Worm (Caenorhabditis elegans) whole organism, L4 larva: ENCODE results near the gene sre-13.

Experiments
- F26F4.8 ChIP-seq: fragments of 200-800 bp; sonication (Bioruptor generic); conservative IDR thresholded peaks from 2 replicates; pipeline ENCODE4 v1.3.6; 2022; ENCODE audit warnings: missing genetic modification characterization, missing compliant biosample characterization
- F49E8.2 ChIP-seq: sonication (generic microtip); optimal IDR thresholded peaks from 2 replicates; lab custom pipeline; 2016; ENCODE audit warnings: missing compliant biosample characterization, mild to moderate bottlenecking, missing genetic modification characterization, borderline replicate concordance
- R02D3.7 ChIP-seq: fragments of 150-350 bp; sonication (generic microtip); optimal IDR thresholded peaks from 3 replicates; lab custom pipeline; 2014; ENCODE audit warnings: missing biosample characterization, missing genetic modification characterization
- T26A8.4 ChIP-seq: fragments of 200-800 bp; sonication (Bioruptor generic); IDR thresholded peaks from 2 replicates; pipeline ENCODE4 v1.3.6; 2022; ENCODE audit warnings: missing genetic modification characterization, missing compliant biosample characterization
- Y48G9A.11 ChIP-seq: fragments of 200-800 bp; sonication (Bioruptor generic); IDR thresholded peaks from 2 replicates; pipeline ENCODE4 v1.3.6; 2022; ENCODE audit warnings: missing genetic modification reagents, missing genetic modification characterization, missing compliant biosample characterization
- Y75B8A.6 ChIP-seq: fragments of 200-800 bp; sonication (Bioruptor generic); IDR thresholded peaks from 2 replicates; pipeline ENCODE4 v1.3.6; 2022; ENCODE audit warnings: missing genetic modification reagents, missing genetic modification characterization, missing compliant biosample characterization
- ZK337.2 ChIP-seq: fragments of 200-800 bp; sonication (Bioruptor generic); IDR thresholded peaks from 2 replicates; pipeline ENCODE4 v1.3.6; 2022; ENCODE audit warnings: missing genetic modification reagents, missing genetic modification characterization, missing compliant biosample characterization
- ZK546.5 ChIP-seq, 2 experiments: sonication (generic microtip); optimal IDR thresholded peaks; 2 replicates each; lab custom pipeline; 2017; ENCODE audit warnings: missing biosample characterization in 2 of 2, missing genetic modification characterization in 2 of 2
- aha-1 ChIP-seq: fragments of 150-350 bp; peaks from one replicate; lab custom pipeline; 2014; ENCODE audit warnings: missing biosample characterization, missing genetic modification characterization
- aly-2 ChIP-seq: sonication (generic microtip); optimal IDR thresholded peaks from 2 replicates; lab custom pipeline; 2018; ENCODE audit warnings: missing biosample characterization, missing genetic modification characterization
- ama-1 ChIP-seq: fragments of 150-350 bp; optimal IDR thresholded peaks from 2 replicates; lab custom pipeline; 2014; ENCODE audit warnings: inconsistent platforms, mixed read lengths
- ceh-32 ChIP-seq: sonication (generic microtip); optimal IDR thresholded peaks from 2 replicates; lab custom pipeline; 2016; ENCODE audit warnings: mild to moderate bottlenecking, missing genetic modification characterization, missing compliant biosample characterization; ENCODE audit not compliant: poor library complexity
- cey-2 ChIP-seq: sonication (generic microtip); optimal IDR thresholded peaks from 3 replicates; lab custom pipeline; 2017; ENCODE audit warnings: missing genetic modification characterization, mild to moderate bottlenecking, missing compliant biosample characterization, antibody characterized with exemption, borderline replicate concordance; ENCODE audit not compliant: insufficient read depth
- daf-12 ChIP-seq: fragments of 150-350 bp; optimal IDR thresholded peaks from 2 replicates; lab custom pipeline; 2014; ENCODE audit warnings: missing biosample characterization, missing genetic modification reagents, missing genetic modification characterization
- daf-19 ChIP-seq: fragments of 200-800 bp; sonication (Bioruptor generic); conservative IDR thresholded peaks from 2 replicates; pipeline ENCODE4 v1.3.6; 2022; ENCODE audit warnings: missing genetic modification characterization, missing compliant biosample characterization
- daf-8 ChIP-seq: fragments of 200-800 bp; sonication (Bioruptor generic); IDR thresholded peaks from 2 replicates; pipeline ENCODE4 v1.3.6; 2022; ENCODE audit warnings: missing genetic modification characterization, missing compliant biosample characterization
- dmd-6 ChIP-seq: fragments of 200-800 bp; sonication (Bioruptor generic); IDR thresholded peaks from 2 replicates; pipeline ENCODE4 v1.3.6; 2022; ENCODE audit warnings: missing genetic modification reagents, missing genetic modification characterization, missing compliant biosample characterization
- duxl-1 ChIP-seq: sonication (generic microtip); optimal IDR thresholded peaks from 2 replicates; lab custom pipeline; 2016; ENCODE audit warnings: mild to moderate bottlenecking, missing genetic modification characterization, moderate library complexity, missing compliant biosample characterization; ENCODE audit not compliant: poor library complexity
- dve-1 ChIP-seq: sonication (generic microtip); optimal IDR thresholded peaks from 2 replicates; lab custom pipeline; 2017; ENCODE audit warnings: antibody characterized with exemption, mild to moderate bottlenecking, missing genetic modification characterization, missing compliant biosample characterization; ENCODE audit not compliant: insufficient read depth
- egl-27 ChIP-seq: sonication (generic microtip); optimal IDR thresholded peaks from 3 replicates; lab custom pipeline; 2017; ENCODE audit warnings: missing biosample characterization, missing genetic modification reagents, missing genetic modification characterization
- hif-1 ChIP-seq, 2 experiments: sonication (generic microtip); optimal IDR thresholded peaks; 2 replicates each; lab custom pipeline; 2016 to 2017; ENCODE audit warnings: missing compliant biosample characterization in 2 of 2, missing genetic modification characterization in 2 of 2, missing genetic modification reagents in 2 of 2, missing genotype in 2 of 2, mild to moderate bottlenecking in 1 of 2
- hlh-11 ChIP-seq: fragments of 200-800 bp; sonication (Bioruptor generic); optimal IDR thresholded peaks from 2 replicates; lab custom pipeline; 2018; ENCODE audit warnings: mild to moderate bottlenecking, missing genetic modification characterization, missing compliant biosample characterization
- hlh-30 ChIP-seq: sonication (generic microtip); optimal IDR thresholded peaks from 2 replicates; lab custom pipeline; 2017; ENCODE audit warnings: antibody characterized with exemption, mild to moderate bottlenecking, missing genetic modification characterization, missing compliant biosample characterization; ENCODE audit not compliant: insufficient read depth
- lin-13 ChIP-seq: fragments of 150-350 bp; optimal IDR thresholded peaks from 2 replicates; lab custom pipeline; 2014; ENCODE audit warnings: missing biosample characterization, missing genetic modification reagents, missing genetic modification characterization
- lin-38 ChIP-seq: fragments of 200-800 bp; sonication (Bioruptor generic); IDR thresholded peaks from 2 replicates; pipeline ENCODE4 v1.3.6; 2022; ENCODE audit warnings: missing genetic modification reagents, missing genetic modification characterization, missing compliant biosample characterization
- lsy-2 ChIP-seq, 2 experiments: fragments of 150-350 bp in 1 of 2; sonication (generic microtip) in 1 of 2; optimal IDR thresholded peaks; 2 replicates each; lab custom pipeline; 2014 to 2017; ENCODE audit warnings: missing biosample characterization in 2 of 2, missing genetic modification characterization in 2 of 2
- madf-9 ChIP-seq: fragments of 200-800 bp; sonication (Bioruptor generic); conservative IDR thresholded peaks from 2 replicates; pipeline ENCODE4 v1.3.6; 2022; ENCODE audit warnings: missing genetic modification reagents, missing genetic modification characterization, missing compliant biosample characterization
- mxl-2 ChIP-seq: fragments of 200-800 bp; sonication (Bioruptor generic); conservative IDR thresholded peaks from 2 replicates; pipeline ENCODE4 v1.3.6; 2022; ENCODE audit warnings: missing genetic modification reagents, missing genetic modification characterization, missing compliant biosample characterization
- mxl-3 ChIP-seq: fragments of 200-800 bp; sonication (Bioruptor generic); optimal IDR thresholded peaks from 2 replicates; lab custom pipeline; 2018; ENCODE audit warnings: mild to moderate bottlenecking, missing genetic modification characterization, missing compliant biosample characterization
- nhr-10 ChIP-seq: fragments of 150-350 bp; optimal IDR thresholded peaks from 2 replicates; lab custom pipeline; 2014; ENCODE audit warnings: missing biosample characterization, missing genetic modification characterization
- nhr-102 ChIP-seq: sonication (generic microtip); optimal IDR thresholded peaks from 2 replicates; lab custom pipeline; 2016; ENCODE audit warnings: mild to moderate bottlenecking, missing genetic modification characterization, moderate library complexity, missing compliant biosample characterization
- nhr-237 ChIP-seq: sonication (generic microtip); optimal IDR thresholded peaks from 2 replicates; lab custom pipeline; 2017; ENCODE audit warnings: missing biosample characterization, missing genetic modification characterization
- nhr-28 ChIP-seq: fragments of 150-350 bp; optimal IDR thresholded peaks from 2 replicates; lab custom pipeline; 2014; ENCODE audit warnings: missing biosample characterization, missing genetic modification characterization
- nhr-41 ChIP-seq: fragments of 200-800 bp; sonication (Bioruptor generic); IDR thresholded peaks from 2 replicates; pipeline ENCODE4 v1.3.6; 2022; ENCODE audit warnings: missing genetic modification reagents, missing genetic modification characterization, missing compliant biosample characterization
- nhr-48 ChIP-seq: sonication (generic microtip); optimal IDR thresholded peaks from 2 replicates; lab custom pipeline; 2016; ENCODE audit warnings: mild to moderate bottlenecking, missing genetic modification characterization, missing compliant biosample characterization
- nhr-76 ChIP-seq: fragments of 150-350 bp; optimal IDR thresholded peaks from 2 replicates; lab custom pipeline; 2014; ENCODE audit warnings: missing biosample characterization, missing genetic modification characterization
- nhr-77 ChIP-seq: fragments of 150-350 bp; optimal IDR thresholded peaks from 2 replicates; lab custom pipeline; 2014; ENCODE audit warnings: missing biosample characterization, missing genetic modification characterization
- php-3 ChIP-seq: fragments of 200-800 bp; sonication (Bioruptor generic); IDR thresholded peaks from 2 replicates; pipeline ENCODE4 v1.3.6; 2022; ENCODE audit warnings: missing genetic modification reagents, missing genetic modification characterization, missing compliant biosample characterization
- pqm-1 ChIP-seq: sonication (generic microtip); optimal IDR thresholded peaks from 2 replicates; lab custom pipeline; 2017; ENCODE audit warnings: missing biosample characterization, missing genetic modification characterization
- saeg-2 ChIP-seq: fragments of 200-800 bp; sonication (Bioruptor generic); IDR thresholded peaks from 2 replicates; pipeline ENCODE4 v1.3.6; 2022; ENCODE audit warnings: missing genetic modification reagents, missing genetic modification characterization, missing compliant biosample characterization
- set-16 ChIP-seq: fragments of 200-800 bp; sonication (Bioruptor generic); IDR thresholded peaks from 2 replicates; pipeline ENCODE4 v1.3.6; 2022; ENCODE audit warnings: missing genetic modification reagents, missing genetic modification characterization, missing compliant biosample characterization
- snpc-4 ChIP-seq: fragments of 150-350 bp; optimal IDR thresholded peaks from 2 replicates; lab custom pipeline; 2014; ENCODE audit warnings: missing biosample characterization, missing genetic modification characterization
- tag-97 ChIP-seq: fragments of 200-800 bp; sonication (Bioruptor generic); IDR thresholded peaks from 2 replicates; pipeline ENCODE4 v1.3.6; 2022; ENCODE audit warnings: missing genetic modification characterization, missing compliant biosample characterization
- tra-1 ChIP-seq: fragments of 200-800 bp; sonication (Bioruptor generic); IDR thresholded peaks from 2 replicates; pipeline ENCODE4 v1.3.6; 2022; ENCODE audit warnings: missing genetic modification reagents, missing genetic modification characterization, missing compliant biosample characterization
- zfp-2 ChIP-seq: sonication (generic microtip); optimal IDR thresholded peaks from 2 replicates; lab custom pipeline; 2016; ENCODE audit warnings: mild to moderate bottlenecking, missing genetic modification characterization, missing compliant biosample characterization
- ztf-7 ChIP-seq: fragments of 150-350 bp; optimal IDR thresholded peaks from 2 replicates; lab custom pipeline; 2014; ENCODE audit warnings: missing biosample characterization, missing genetic modification characterization

The sre-13 gene

ce11 chrII:14616927-14617326 lies 19.7 kb downstream of the sre-13 start (continued):
- peak; percentile 85 for TF ChIP-seq tra-1 (GFP tag; lab: Robert Waterston, UW)
- TF ChIP-seq daf-12 (tag; lab: Kevin White, UChicago), result no peak
- TF ChIP-seq mxl-3, result peak; percentile 43

DNA sequence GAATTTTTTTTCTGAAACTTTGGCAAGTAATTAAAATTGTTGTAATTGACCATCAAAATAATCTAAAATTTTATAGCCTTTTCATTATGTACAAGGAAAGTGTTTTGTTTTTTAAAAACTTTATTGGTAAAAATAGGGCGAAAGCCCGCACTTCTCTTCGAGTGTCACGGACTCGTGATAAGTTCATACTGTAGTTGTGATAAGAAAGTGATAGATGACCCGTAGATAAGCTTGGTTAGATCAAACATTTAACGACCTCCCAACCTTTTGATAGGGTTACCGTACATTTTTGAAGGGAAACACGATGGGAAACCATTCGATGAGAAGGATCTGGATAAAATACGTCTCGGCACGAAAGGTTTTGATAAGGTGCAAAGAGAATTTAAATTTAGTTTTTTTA lies 20.2 kb downstream of the sre-13 start:
- TF ChIP-seq aha-1 (tag; lab: Kevin White, UChicago), result peak; percentile 79
- no peak for TF ChIP-seq pqm-1 (tag; lab: Kevin White, UChicago)
- peak; percentile 17 for TF ChIP-seq nhr-77 (tag; lab: Kevin White, UChicago)
- TF ChIP-seq tra-1 (GFP tag; lab: Robert Waterston, UW), result no peak
- no peak for TF ChIP-seq lin-38
- TF ChIP-seq lin-13 (GFP tag; lab: Kevin White, UChicago), result no peak
- no peak for TF ChIP-seq nhr-76 (tag; lab: Kevin White, UChicago)
- no peak for TF ChIP-seq Y48G9A.11 (GFP tag; lab: Robert Waterston, UW)
- no peak for TF ChIP-seq F49E8.2 (tag; lab: Kevin White, UChicago)
- TF ChIP-seq ama-1 (lab: Kevin White, UChicago), result no peak
- TF ChIP-seq daf-8 (GFP tag; lab: Robert Waterston, UW), result no peak
- TF ChIP-seq dve-1 (tag; lab: Kevin White, UChicago), result peak; percentile 76
- TF ChIP-seq hlh-30 (tag; lab: Kevin White, UChicago), result peak; percentile 19
- no peak for TF ChIP-seq F26F4.8 (GFP tag; lab: Robert Waterston, UW)
- no peak for TF ChIP-seq nhr-237 (tag; lab: Kevin White, UChicago)
- no peak for TF ChIP-seq egl-27 (tag; lab: Kevin White, UChicago)
- TF ChIP-seq ztf-7, result no peak
- no peak for TF ChIP-seq php-3 (GFP tag; lab: Robert Waterston, UW)
- no peak for TF ChIP-seq tag-97 (GFP tag; lab: Robert Waterston, UW)
- TF ChIP-seq cey-2 (tag; lab: Kevin White, UChicago), result no peak
- peak; percentile 62 for TF ChIP-seq nhr-28 (tag; lab: Kevin White, UChicago)
- no peak for TF ChIP-seq nhr-41 (GFP tag; lab: Robert Waterston, UW)
- no peak for TF ChIP-seq dmd-6 (GFP tag; lab: Robert Waterston, UW)
- no peak for TF ChIP-seq ZK337.2 (GFP tag; lab: Robert Waterston, UW)
- TF ChIP-seq mxl-2 (GFP tag; lab: Robert Waterston, UW), result no peak
- no peak for TF ChIP-seq ceh-32 (tag; lab: Kevin White, UChicago)
- no peak for TF ChIP-seq aly-2 (tag; lab: Kevin White, UChicago)
- no peak for TF ChIP-seq nhr-10 (tag; lab: Kevin White, UChicago)
- no peak for TF ChIP-seq Y75B8A.6 (GFP tag; lab: Robert Waterston, UW)
- no peak for TF ChIP-seq set-16
- peak in 1 of 2 experiments; percentile 69 for TF ChIP-seq lsy-2 (tag; optimal IDR thresholded peaks at IDR 0.05; lab: Kevin White, UChicago)
- no peak for TF ChIP-seq ZK546.5 (tag; optimal IDR thresholded peaks at IDR 0.05; lab: Kevin White, UChicago)
- no peak for TF ChIP-seq R02D3.7 (tag; lab: Kevin White, UChicago)
- no peak for TF ChIP-seq hlh-11 (tag; lab: Kevin White, UChicago)
- no peak for TF ChIP-seq madf-9 (GFP tag; lab: Robert Waterston, UW)
- no peak for TF ChIP-seq saeg-2 (GFP tag; lab: Robert Waterston, UW)
- no peak for TF ChIP-seq nhr-48 (tag; lab: Kevin White, UChicago)
- TF ChIP-seq mxl-3, result no peak
- TF ChIP-seq zfp-2 (tag; lab: Kevin White, UChicago), result no peak
- no peak for TF ChIP-seq daf-19 (GFP tag; lab: Robert Waterston, UW)
- TF ChIP-seq snpc-4, result no peak
- TF ChIP-seq nhr-102, result no peak
- TF ChIP-seq T26A8.4, result no peak
- no peak for TF ChIP-seq duxl-1 (tag; lab: Kevin White, UChicago)
- TF ChIP-seq hif-1 (tag; optimal IDR thresholded peaks at IDR 0.05; lab: Kevin White, UChicago), result no peak
- TF ChIP-seq, all 104 proteins: peak for 6
